Worm (Caenorhabditis elegans) whole organism, L3 larva: ENCODE measurements around the gene hphd-1.

Experiments
- fkh-2 ChIP-seq: fragments of 150-350 bp; optimal IDR thresholded peaks from 2 replicates; lab custom pipeline; 2014; ENCODE audit warnings: missing biosample characterization, missing genetic modification reagents, missing genetic modification characterization
- mml-1 ChIP-seq: fragments of 150-350 bp; sonication (generic microtip); optimal IDR thresholded peaks from 3 replicates; lab custom pipeline; 2014; ENCODE audit warnings: missing biosample characterization, missing genetic modification characterization
- nhr-11 ChIP-seq: fragments of 150-350 bp; optimal IDR thresholded peaks from 2 replicates; lab custom pipeline; 2014; ENCODE audit warnings: missing biosample characterization, missing genetic modification characterization

Gene hphd-1

ce11 chrII:12944587-12945126 lies 51.7 kb downstream of the hphd-1 start (continued):
- TF ChIP-seq mml-1 (tag; lab: Kevin White, UChicago) (no peak), nhr-11 (tag; lab: Kevin White, UChicago) (peak; percentile 21), fkh-2 (tag; lab: Kevin White, UChicago) (peak; percentile 51)
